Worm (Caenorhabditis elegans) whole organism, midembryonic: ENCODE results near the gene mom-1.

Experiments
- flt-1 ChIP-seq: fragments of 200-800 bp; sonication (Bioruptor generic); IDR thresholded peaks from 2 replicates; pipeline ENCODE4 v1.3.6; 2022; ENCODE audit warnings: missing genetic modification characterization, missing compliant biosample characterization
- ztf-23 ChIP-seq: fragments of 200-800 bp; sonication (Bioruptor generic); IDR thresholded peaks from 2 replicates; pipeline ENCODE4 v1.3.6; 2022; ENCODE audit warnings: missing genetic modification reagents, missing genetic modification characterization, missing compliant biosample characterization

ce11 chrX:6251321-6251720, 41.6 kb upstream of the mom-1 start:
- no peak for TF ChIP-seq flt-1
- TF ChIP-seq ztf-23 (GFP tag; lab: Robert Waterston, UW) = no peak
